Fruit fly (Drosophila melanogaster): Measurements from ENCODE around the gene Ncoa6.

Gene Ncoa6

DNA sequence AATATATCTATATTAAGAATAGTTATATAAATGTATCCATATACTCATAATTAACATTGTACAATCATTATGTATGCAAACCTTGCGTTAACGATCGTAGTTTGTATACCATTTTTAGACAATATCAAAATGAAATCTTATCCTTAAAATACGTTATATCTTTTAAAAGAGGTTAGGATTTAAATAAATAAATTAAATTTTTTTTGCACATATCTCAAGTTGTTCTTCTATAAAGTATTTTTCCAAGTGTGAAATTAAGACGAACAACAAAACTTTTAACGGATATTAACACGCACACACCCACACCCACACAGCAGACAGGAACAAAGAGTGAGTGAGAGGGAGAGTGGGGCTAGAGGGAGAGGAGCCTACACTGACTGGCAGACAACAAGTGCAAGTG, 36.6 kb downstream of the Ncoa6 start (continued):
- TF ChIP-seq fd59A (GFP tag; optimal IDR thresholded peaks at IDR 0.05) = peak; percentile 62
- peak; percentile 20 for TF ChIP-seq CG7368 (GFP tag; optimal IDR thresholded peaks at IDR 0.05)
- TF ChIP-seq CG3032 (tag; optimal IDR thresholded peaks at IDR 0.05) = peak; percentile 82
- TF ChIP-seq Sox14 (GFP tag; optimal IDR thresholded peaks at IDR 0.05) = peak; percentile 52
- peak; percentile 63; the same call in 1 of the 3 replicates for TF ChIP-seq CG6163 (GFP tag; IDR thresholded peaks at IDR 0.05)
- TF ChIP-seq CG1621 (tag; optimal IDR thresholded peaks at IDR 0.05) = peak; percentile 64
- peak; percentile 36 for TF ChIP-seq Sox15 (GFP tag; optimal IDR thresholded peaks at IDR 0.05)
- TF ChIP-seq Eip75B (GFP tag; optimal IDR thresholded peaks at IDR 0.05) = peak; percentile 54
- TF ChIP-seq CG8319 (GFP tag; optimal IDR thresholded peaks at IDR 0.05) = peak; percentile 13
- peak; percentile 51 for TF ChIP-seq CG32006 (GFP tag; optimal IDR thresholded peaks at IDR 0.05)
- TF ChIP-seq CG6808 (GFP tag; optimal IDR thresholded peaks at IDR 0.05) = peak; percentile 77
- TF ChIP-seq CG10669 (GFP tag; optimal IDR thresholded peaks at IDR 0.05) = peak; percentile 82
- TF ChIP-seq salr (GFP tag; optimal IDR thresholded peaks at IDR 0.05) = peak; percentile 27 to 33
- TF ChIP-seq Blimp-1 (GFP tag; optimal IDR thresholded peaks at IDR 0.05) = no peak
- TF ChIP-seq CG16779 (tag; optimal IDR thresholded peaks at IDR 0.05) = no peak
- peak; percentile 92 for TF ChIP-seq Eip78C (GFP tag)
- TF ChIP-seq dac (GFP tag; optimal IDR thresholded peaks at IDR 0.05) = no peak
- TF ChIP-seq Ets96B (tag; optimal IDR thresholded peaks at IDR 0.05) = peak; percentile 87

dm6 chr2L:5288721-5289120, 37.8 kb downstream of the Ncoa6 start, which contains the start of gene vri:
Gene vri (plus strand): TSS chr2L:5288944.
- TF ChIP-seq CG8119 (GFP tag; IDR thresholded peaks at IDR 0.05) = no peak
- no peak for TF ChIP-seq CG11294 (GFP tag; IDR thresholded peaks at IDR 0.05)
- no peak for TF ChIP-seq CG6808 (GFP tag; optimal IDR thresholded peaks at IDR 0.05)
- TF ChIP-seq CG6163 (GFP tag; IDR thresholded peaks at IDR 0.05) = no peak
- TF ChIP-seq CG7368 (GFP tag; optimal IDR thresholded peaks at IDR 0.05) = no peak

- TF ChIP-seq pdm3 (GFP tag; optimal IDR thresholded peaks at IDR 0.05) = peak; percentile 58
- TF ChIP-seq CG8632 (GFP tag; optimal IDR thresholded peaks at IDR 0.05) = peak; percentile 22
- TF ChIP-seq salr (GFP tag; optimal IDR thresholded peaks at IDR 0.05) = peak in 1 of 2 experiments; percentile 46
- TF ChIP-seq CG11902 (GFP tag; optimal IDR thresholded peaks at IDR 0.05) = no peak
- peak; percentile 37 for TF ChIP-seq achi (GFP tag; optimal IDR thresholded peaks at IDR 0.05)
- peak; percentile 42 for TF ChIP-seq CG3919 (GFP tag; optimal IDR thresholded peaks at IDR 0.05)
- TF ChIP-seq CG1621 (tag; optimal IDR thresholded peaks at IDR 0.05) = peak; percentile 74
- no peak for TF ChIP-seq eg (GFP tag; IDR thresholded peaks at IDR 0.05)
- TF ChIP-seq dsx (GFP tag; optimal IDR thresholded peaks at IDR 0.05; ENCODE audit: poor library complexity, severe bottlenecking) = peak; percentile 64
- TF ChIP-seq CG6792 (GFP tag; optimal IDR thresholded peaks at IDR 0.05) = peak; percentile 42
- peak; percentile 44 for TF ChIP-seq CG8319 (GFP tag; optimal IDR thresholded peaks at IDR 0.05)
- peak; percentile 48 for TF ChIP-seq CG9139 (GFP tag; optimal IDR thresholded peaks at IDR 0.05)
- peak; percentile 80 for TF ChIP-seq CG6808 (GFP tag; optimal IDR thresholded peaks at IDR 0.05)
- no peak for TF ChIP-seq Sox14 (GFP tag; optimal IDR thresholded peaks at IDR 0.05)
- peak; percentile 82 for TF ChIP-seq CG10631 (GFP tag; optimal IDR thresholded peaks at IDR 0.05)
- peak; percentile 75 for TF ChIP-seq CG3032 (tag; optimal IDR thresholded peaks at IDR 0.05)
- peak; percentile 20 for TF ChIP-seq cyc (GFP tag; optimal IDR thresholded peaks at IDR 0.05)
- no peak for TF ChIP-seq Blimp-1 (GFP tag; optimal IDR thresholded peaks at IDR 0.05)
- TF ChIP-seq topi (GFP tag; optimal IDR thresholded peaks at IDR 0.05) = peak; percentile 4
- no peak for TF ChIP-seq Ets21C (GFP tag; optimal IDR thresholded peaks at IDR 0.05)
- TF ChIP-seq OdsH (GFP tag; optimal IDR thresholded peaks at IDR 0.05) = peak; percentile 72
- TF ChIP-seq Hr4 (GFP tag; optimal IDR thresholded peaks at IDR 0.05) = no peak
- TF ChIP-seq CG8119 (GFP tag; IDR thresholded peaks at IDR 0.05) = peak; percentile 32; the same call in 1 of the 3 replicates
- TF ChIP-seq Eip75B (GFP tag; optimal IDR thresholded peaks at IDR 0.05) = peak; percentile 57
- no peak for TF ChIP-seq Sox102F (GFP tag; optimal IDR thresholded peaks at IDR 0.05)
- TF ChIP-seq Smox (GFP tag; optimal IDR thresholded peaks at IDR 0.05) = no peak
- TF ChIP-seq lz (GFP tag; optimal IDR thresholded peaks at IDR 0.05) = no peak
- peak; percentile 6 for TF ChIP-seq Sox15 (GFP tag; optimal IDR thresholded peaks at IDR 0.05)
- no peak for TF ChIP-seq CG32006 (GFP tag; optimal IDR thresholded peaks at IDR 0.05)
- TF ChIP-seq net (GFP tag; optimal IDR thresholded peaks at IDR 0.05) = peak; percentile 10
- peak; percentile 29 for TF ChIP-seq CG34406 (GFP tag; optimal IDR thresholded peaks at IDR 0.05)
- no peak for TF ChIP-seq CG11294 (GFP tag; IDR thresholded peaks at IDR 0.05)
- no peak for TF ChIP-seq fd85E (GFP tag; optimal IDR thresholded peaks at IDR 0.05)
- TF ChIP-seq CG11762 (GFP tag; optimal IDR thresholded peaks at IDR 0.05; ENCODE audit: insufficient read depth) = no peak
- no peak for TF ChIP-seq esn (GFP tag; optimal IDR thresholded peaks at IDR 0.05)
- TF ChIP-seq svp (GFP tag) = peak; percentile 55
- no peak for TF ChIP-seq CG6854 (GFP tag; optimal IDR thresholded peaks at IDR 0.05)
- peak; percentile 76 for TF ChIP-seq Ets96B (tag; optimal IDR thresholded peaks at IDR 0.05)
- no peak for TF ChIP-seq CG4318 (GFP tag; optimal IDR thresholded peaks at IDR 0.05)
Measured at dm6 chr2L:5288262-5288621, 38.2 kb downstream of the Ncoa6 start.
